Worm (Caenorhabditis elegans) whole organism, mixed stage, embryonic: ENCODE measurements around the gene clec-187.

Source experiments
- M03D4.4 ChIP-seq: sonication (generic microtip); optimal IDR thresholded peaks from 2 replicates; lab custom pipeline; 2017; ENCODE audit warnings: mild to moderate bottlenecking, missing genetic modification characterization, missing compliant biosample characterization
- blmp-1 ChIP-seq: fragments of 150-350 bp; optimal IDR thresholded peaks from 2 replicates; lab custom pipeline; 2014; ENCODE audit warnings: missing biosample characterization, missing genetic modification characterization
- ceh-39 ChIP-seq: fragments of 150-350 bp; optimal IDR thresholded peaks from 2 replicates; lab custom pipeline; 2014; ENCODE audit warnings: missing biosample characterization, missing genetic modification characterization
- ceh-43 ChIP-seq: fragments of 200-800 bp; sonication (Bioruptor generic); optimal IDR thresholded peaks from 2 replicates; lab custom pipeline; 2018; ENCODE audit warnings: mild to moderate bottlenecking, missing genetic modification characterization, moderate library complexity, missing compliant biosample characterization
- ceh-83 ChIP-seq: fragments of 200-800 bp; sonication (Bioruptor generic); optimal IDR thresholded peaks from 2 replicates; lab custom pipeline; 2018; ENCODE audit warnings: mild to moderate bottlenecking, missing genetic modification characterization, missing compliant biosample characterization
- ces-1 ChIP-seq: fragments of 150-350 bp; optimal IDR thresholded peaks from 2 replicates; lab custom pipeline; 2014; ENCODE audit warnings: missing biosample characterization, missing genetic modification reagents, missing genetic modification characterization
- cnd-1 ChIP-seq: fragments of 200-800 bp; sonication (Bioruptor generic); optimal IDR thresholded peaks from 2 replicates; lab custom pipeline; 2018; ENCODE audit warnings: mild to moderate bottlenecking, missing genetic modification characterization, missing compliant biosample characterization
- drap-1 ChIP-seq: fragments of 200-800 bp; sonication (Bioruptor generic); optimal IDR thresholded peaks from 3 replicates; lab custom pipeline; 2018; ENCODE audit warnings: mild to moderate bottlenecking, missing genetic modification characterization, missing compliant biosample characterization
- elt-1 ChIP-seq: sonication (generic microtip); optimal IDR thresholded peaks from 2 replicates; lab custom pipeline; 2017; ENCODE audit warnings: missing genetic modification characterization, mild to moderate bottlenecking, missing compliant biosample characterization, antibody characterized with exemption, moderate library complexity, borderline replicate concordance; ENCODE audit not compliant: insufficient read depth
- elt-3 ChIP-seq: fragments of 150-350 bp; optimal IDR thresholded peaks from 2 replicates; lab custom pipeline; 2014; ENCODE audit warnings: missing biosample characterization, missing genetic modification characterization
- ham-2 ChIP-seq: fragments of 200-800 bp; sonication (Bioruptor generic); optimal IDR thresholded peaks from 2 replicates; lab custom pipeline; 2018; ENCODE audit warnings: mild to moderate bottlenecking, missing genetic modification characterization, missing compliant biosample characterization
- hlh-1 ChIP-seq: fragments of 150-350 bp; optimal IDR thresholded peaks from 2 replicates; lab custom pipeline; 2014; ENCODE audit warnings: missing biosample characterization, missing genetic modification reagents, missing genetic modification characterization
- lin-13 ChIP-seq: fragments of 150-350 bp; optimal IDR thresholded peaks from 2 replicates; lab custom pipeline; 2014; ENCODE audit warnings: missing biosample characterization, missing genetic modification characterization
- mep-1 ChIP-seq: fragments of 150-350 bp; optimal IDR thresholded peaks from 2 replicates; lab custom pipeline; 2017; ENCODE audit warnings: missing biosample characterization, missing genetic modification reagents, missing genetic modification characterization, inconsistent platforms
- mls-2 ChIP-seq: sonication (generic microtip); optimal IDR thresholded peaks from 2 replicates; lab custom pipeline; 2016; ENCODE audit warnings: mild to moderate bottlenecking, missing genetic modification characterization, moderate library complexity, missing compliant biosample characterization
- nhr-12 ChIP-seq: fragments of 150-350 bp; optimal IDR thresholded peaks from 2 replicates; lab custom pipeline; 2014; ENCODE audit warnings: missing biosample characterization, missing genetic modification characterization
- nhr-2 ChIP-seq: fragments of 150-350 bp; optimal IDR thresholded peaks from 2 replicates; lab custom pipeline; 2014; ENCODE audit warnings: missing biosample characterization, missing genetic modification characterization
- nhr-237 ChIP-seq: fragments of 150-350 bp; optimal IDR thresholded peaks from 2 replicates; lab custom pipeline; 2014; ENCODE audit warnings: missing biosample characterization, missing genetic modification characterization
- nhr-76 ChIP-seq: sonication (generic microtip); optimal IDR thresholded peaks from 2 replicates; lab custom pipeline; 2017; ENCODE audit warnings: missing biosample characterization, missing genetic modification characterization
- pha-4 ChIP-seq: fragments of 150-350 bp; optimal IDR thresholded peaks from 2 replicates; lab custom pipeline; 2018; ENCODE audit warnings: missing biosample characterization, missing genetic modification reagents, missing genetic modification characterization
- sem-2 ChIP-seq: fragments of 200-800 bp; sonication (Bioruptor generic); optimal IDR thresholded peaks from 2 replicates; lab custom pipeline; 2018; ENCODE audit warnings: mild to moderate bottlenecking, missing genetic modification characterization, missing compliant biosample characterization
- snpc-4 ChIP-seq: fragments of 150-350 bp; optimal IDR thresholded peaks from 2 replicates; lab custom pipeline; 2014; ENCODE audit warnings: missing biosample characterization, missing genetic modification characterization
- sptf-1 ChIP-seq: sonication (generic microtip); optimal IDR thresholded peaks from 2 replicates; lab custom pipeline; 2017; ENCODE audit warnings: mild to moderate bottlenecking, missing genetic modification characterization, moderate library complexity, missing compliant biosample characterization
- unc-120 ChIP-seq: sonication (generic microtip); optimal IDR thresholded peaks from 2 replicates; lab custom pipeline; 2017; ENCODE audit warnings: missing genetic modification characterization, missing compliant biosample characterization; ENCODE audit not compliant: poor library complexity, severe bottlenecking
- unc-62 ChIP-seq: fragments of 150-350 bp; optimal IDR thresholded peaks from 2 replicates; lab custom pipeline; 2014; ENCODE audit warnings: missing biosample characterization, missing genetic modification reagents, missing genetic modification characterization
- zip-8 ChIP-seq: fragments of 150-350 bp; optimal IDR thresholded peaks from 2 replicates; lab custom pipeline; 2014; ENCODE audit warnings: missing biosample characterization, missing genetic modification characterization

The clec-187 gene

ce11 chrIV:12914532-12915019, 43.3 kb upstream of the clec-187 start, which contains the start of gene irg-6:
Gene irg-6 (minus strand): TSS chrIV:12914969.
- TF ChIP-seq pha-4 (tag; lab: Kevin White, UChicago) (no peak), nhr-76 (tag; lab: Kevin White, UChicago) (no peak), blmp-1 (tag; lab: Kevin White, UChicago) (no peak), elt-3 (no peak), cnd-1 (tag; lab: Kevin White, UChicago) (no peak), sptf-1 (tag; lab: Kevin White, UChicago) (no peak), ceh-83 (GFP tag; lab: Kevin White, UChicago) (no peak), mep-1 (tag; lab: Kevin White, UChicago) (no peak), M03D4.4 (tag; lab: Kevin White, UChicago) (no peak), zip-8 (tag; lab: Kevin White, UChicago) (no peak), mls-2 (no peak)

- TF ChIP-seq ces-1 (GFP tag; lab: Kevin White, UChicago) = no peak
- no peak for TF ChIP-seq ceh-39
- TF ChIP-seq sptf-1 (tag; lab: Kevin White, UChicago) = no peak
- no peak for TF ChIP-seq nhr-237
- TF ChIP-seq sem-2 = no peak
- no peak for TF ChIP-seq lin-13
- no peak for TF ChIP-seq hlh-1
- TF ChIP-seq cnd-1 (tag; lab: Kevin White, UChicago) = no peak
- no peak for TF ChIP-seq elt-1 (tag; lab: Kevin White, UChicago)
- no peak for TF ChIP-seq unc-120
Observed at ce11 chrIV:12911990-12912389, 40.7 kb upstream of the clec-187 start, which contains the start of gene K08D8.5. Gene K08D8.5 (minus strand): TSS chrIV:12912129.

ce11 chrIV:12909871-12910270, 38.6 kb upstream of the clec-187 start, which contains the start of gene K08D8.4:
Gene K08D8.4 (minus strand): TSS chrIV:12909998.
- TF ChIP-seq M03D4.4 (tag; lab: Kevin White, UChicago) (no peak), ces-1 (GFP tag; lab: Kevin White, UChicago) (no peak), lin-13 (no peak), drap-1 (no peak), elt-1 (tag; lab: Kevin White, UChicago) (no peak), nhr-12 (no peak), nhr-2 (tag; lab: Kevin White, UChicago) (no peak), unc-120 (no peak), blmp-1 (tag; lab: Kevin White, UChicago) (no peak), ceh-43 (GFP tag; lab: Kevin White, UChicago) (no peak)

ce11 chrIV:12906529-12906928, 35.2 kb upstream of the clec-187 start, which contains the start of gene K08D8.3:
Gene K08D8.3 (minus strand): TSS chrIV:12906659.
- TF ChIP-seq unc-62 (no peak), ceh-83 (GFP tag; lab: Kevin White, UChicago) (no peak), ceh-39 (no peak)

ce11 chrIV:12903687-12904086, 32.4 kb upstream of the clec-187 start:
- no peak for TF ChIP-seq snpc-4 (tag; lab: Kevin White, UChicago)

ce11 chrIV:12902430-12903110, 31.3 kb upstream of the clec-187 start, which contains the start of gene K08D8.2:
Gene K08D8.2 (plus strand): TSS chrIV:12903060.
- no peak for TF ChIP-seq sem-2
- no peak for TF ChIP-seq nhr-237

- TF ChIP-seq sptf-1 (tag; lab: Kevin White, UChicago) = no peak
- no peak for TF ChIP-seq hlh-1
- TF ChIP-seq unc-62 = no peak
- no peak for TF ChIP-seq M03D4.4 (tag; lab: Kevin White, UChicago)
- no peak for TF ChIP-seq mep-1 (tag; lab: Kevin White, UChicago)
- no peak for TF ChIP-seq drap-1
- TF ChIP-seq ces-1 (GFP tag; lab: Kevin White, UChicago) = no peak
- TF ChIP-seq sem-2 = no peak
- no peak for TF ChIP-seq lin-13
- no peak for TF ChIP-seq ham-2 (GFP tag; lab: Kevin White, UChicago)
Observed at ce11 chrIV:12901602-12902001, 30.3 kb upstream of the clec-187 start.
